Fruit fly (Drosophila melanogaster) S2 (cell line): ENCODE results near the gene CG11964.

Source experiments
- CG8478 ChIP-seq: fragments of >200 bp; optimal IDR thresholded peaks from 2 replicates; lab custom pipeline; 2018
- CTCF ChIP-seq, 2 experiments: fragments of >200 bp; optimal IDR thresholded peaks; 2 replicates each; lab custom pipeline; 2018

- TF ChIP-seq CG8478: no peak
- no peak for TF ChIP-seq CTCF (optimal IDR thresholded peaks at IDR 0.05; lab: Kevin White, UChicago)
Observed at dm6 chr3R:8968837-8969236, 24.0 kb upstream of the CG11964 start.
